Fruit fly (Drosophila melanogaster) whole organism, adult: ENCODE measurements around the gene Dad.

ENCODE experiments used
- CG5204 ChIP-seq: fragments of 200-800 bp; sonication (Bioruptor generic); optimal IDR thresholded peaks from 2 replicates; lab custom pipeline; 2016; ENCODE audit warnings: missing biosample characterization, missing genetic modification characterization
- Hr96 ChIP-seq: fragments of 200-800 bp; sonication (Bioruptor generic); optimal IDR thresholded peaks from 2 replicates; lab custom pipeline; 2016; ENCODE audit warnings: missing biosample characterization, missing genetic modification characterization
- kay ChIP-seq: fragments of 200-800 bp; sonication (Bioruptor generic); peaks from one replicate; lab custom pipeline; 2016; ENCODE audit warnings: missing biosample characterization, missing genetic modification characterization, borderline replicate concordance

dm6 chr3R:17110880-17111726 lies 57.3 kb downstream of the Dad start:
- TF ChIP-seq Hr96 (no peak), kay (GFP tag; lab: Kevin White, UChicago) (no peak), CG5204 (GFP tag; lab: Kevin White, UChicago) (no peak)
